Fruit fly (Drosophila melanogaster) whole organism: ENCODE data around the gene Ppcs.

Experiments used
- Dll ChIP-seq: fragments of >200 bp; optimal IDR thresholded peaks from 2 replicates; lab custom pipeline; 2017
- pan ChIP-seq: fragments of >200 bp; optimal IDR thresholded peaks from 2 replicates; lab custom pipeline; 2017
- psq ChIP-seq: fragments of >200 bp; optimal IDR thresholded peaks from 2 replicates; lab custom pipeline; 2017
- usp ChIP-seq: fragments of >200 bp; optimal IDR thresholded peaks from 2 replicates; lab custom pipeline; 2017; ENCODE audit warnings: missing biosample characterization, missing genetic modification characterization, mixed read lengths

dm6 chr3R:19118505-19119138 lies 29.1 kb downstream of the Ppcs start:
- TF ChIP-seq Dll, result no peak
- TF ChIP-seq pan (lab: Kevin White, UChicago), result peak; percentile 83
- TF ChIP-seq usp, result no peak
- no peak for TF ChIP-seq psq
